Worm (Caenorhabditis elegans): ENCODE measurements around the gene ZK1290.5.
A peak's percentile ranks its signal among the peaks of the same experiment; 100 is the strongest.

ZK1290.5 gene

ce11 chrII:7528210-7528609, 1.2 kb upstream of the ZK1290.5 start (continued):
- peak; percentile 24 for TF ChIP-seq C16A3.4 (tag; optimal IDR thresholded peaks at IDR 0.05)
- no peak for TF ChIP-seq lin-15B (tag; optimal IDR thresholded peaks at IDR 0.05)
- TF ChIP-seq dpl-1 (GFP tag; optimal IDR thresholded peaks at IDR 0.05): peak; percentile 5 to 45 (median 17)
- TF ChIP-seq lin-14 (GFP tag; optimal IDR thresholded peaks at IDR 0.05): peak; percentile 71
- TF ChIP-seq lin-13 (GFP tag; optimal IDR thresholded peaks at IDR 0.05): peak; percentile 3
- peak; percentile 96 for TF ChIP-seq elt-2 (tag; optimal IDR thresholded peaks at IDR 0.05)
- peak; percentile 42 for TF ChIP-seq ztf-4 (tag; optimal IDR thresholded peaks at IDR 0.05)
- TF ChIP-seq blmp-1 (tag; optimal IDR thresholded peaks at IDR 0.05): peak; percentile 98
- TF ChIP-seq dsc-1 (tag; optimal IDR thresholded peaks at IDR 0.05): no peak
- no peak for TF ChIP-seq mab-9 (GFP tag; IDR thresholded peaks at IDR 0.05)
- peak; percentile 29 for TF ChIP-seq vab-15 (tag; optimal IDR thresholded peaks at IDR 0.05)

- TF ChIP-seq mab-9 (GFP tag; IDR thresholded peaks at IDR 0.05): no peak
- no peak for TF ChIP-seq ceh-82 (tag; optimal IDR thresholded peaks at IDR 0.05)
- TF ChIP-seq xbp-1 (tag; optimal IDR thresholded peaks at IDR 0.05): no peak
- TF ChIP-seq mep-1 (tag; optimal IDR thresholded peaks at IDR 0.05): no peak
- peak; percentile 94 for TF ChIP-seq blmp-1 (tag; optimal IDR thresholded peaks at IDR 0.05)
- no peak for TF ChIP-seq efl-1 (optimal IDR thresholded peaks at IDR 0.05)
- TF ChIP-seq efl-1 (GFP tag; optimal IDR thresholded peaks at IDR 0.05 in 1 of 2): peak in 1 of 2 experiments; percentile 10
- TF ChIP-seq fkh-8 (tag; optimal IDR thresholded peaks at IDR 0.05): no peak
Measured at ce11 chrII:7530944-7531343, 1.5 kb downstream of the ZK1290.5 start, which contains the start of gene wrt-1. wrt-1 (plus strand) TSS chrII:7530996.

ce11 chrII:7531478-7531877, 2.0 kb downstream of the ZK1290.5 start:
- TF ChIP-seq egl-27 (tag; optimal IDR thresholded peaks at IDR 0.05) (no peak), sox-4 (tag; optimal IDR thresholded peaks at IDR 0.05) (no peak), elt-3 (tag; optimal IDR thresholded peaks at IDR 0.05) (peak in 3 of 6 experiments; percentile 3 to 26 (median 9)), isw-1 (GFP tag; IDR thresholded peaks at IDR 0.05) (no peak), nhr-19 (GFP tag; conservative IDR thresholded peaks at IDR 0.05) (no peak), lin-13 (GFP tag; optimal IDR thresholded peaks at IDR 0.05) (no peak), pqm-1 (tag; optimal IDR thresholded peaks at IDR 0.05) (no peak), rnt-1 (tag; optimal IDR thresholded peaks at IDR 0.05) (no peak), lin-14 (GFP tag; optimal IDR thresholded peaks at IDR 0.05) (no peak), unc-62 (GFP tag; optimal IDR thresholded peaks at IDR 0.05) (no peak), mdl-1 (tag; optimal IDR thresholded peaks at IDR 0.05) (no peak), ces-1 (GFP tag; optimal IDR thresholded peaks at IDR 0.05) (no peak), nhr-85 (tag) (peak; percentile 69), hpl-2 (GFP tag; optimal IDR thresholded peaks at IDR 0.05) (no peak), snu-23 (GFP tag; optimal IDR thresholded peaks at IDR 0.05) (no peak), unc-130 (tag; optimal IDR thresholded peaks at IDR 0.05) (no peak), blmp-1 (tag; optimal IDR thresholded peaks at IDR 0.05) (peak; percentile 64), lin-39 (tag; optimal IDR thresholded peaks at IDR 0.05) (no peak), grh-1 (GFP tag; IDR thresholded peaks at IDR 0.05) (peak; percentile 62; the same call in 1 of the 2 replicates), efl-1 (optimal IDR thresholded peaks at IDR 0.05) (no peak), efl-1 (GFP tag; optimal IDR thresholded peaks at IDR 0.05 in 1 of 2) (peak in 1 of 2 experiments; percentile 72), C04F5.9 (tag; optimal IDR thresholded peaks at IDR 0.05) (no peak)

ce11 chrII:7534369-7534768, 4.9 kb downstream of the ZK1290.5 start, which contains the start of gene wrt-10:
wrt-10 (minus strand) TSS chrII:7534563.
- TF ChIP-seq nhr-85 (tag) (peak; percentile 57), aha-1 (tag; optimal IDR thresholded peaks at IDR 0.05) (no peak), zip-4 (GFP tag; optimal IDR thresholded peaks at IDR 0.05) (no peak), fkh-10 (GFP tag; optimal IDR thresholded peaks at IDR 0.05) (no peak), egl-13 (tag; optimal IDR thresholded peaks at IDR 0.05) (no peak), C16A3.4 (tag; optimal IDR thresholded peaks at IDR 0.05) (no peak), ama-1 (optimal IDR thresholded peaks at IDR 0.05) (no peak), pag-3 (tag; optimal IDR thresholded peaks at IDR 0.05; ENCODE audit: borderline replicate concordance, insufficient read depth) (no peak), irx-1 (tag; optimal IDR thresholded peaks at IDR 0.05) (no peak), unc-30 (tag; optimal IDR thresholded peaks at IDR 0.05) (no peak), xbp-1 (tag; optimal IDR thresholded peaks at IDR 0.05) (no peak), blmp-1 (tag; optimal IDR thresholded peaks at IDR 0.05) (peak; percentile 91), nhr-47 (tag; optimal IDR thresholded peaks at IDR 0.05) (no peak)

Measured in whole organism, L1 larva.